Fruit fly (Drosophila melanogaster): Measurements from ENCODE around the gene Aos1.

Gene Aos1

dm6 chr3R:12402935-12403334, 30.7 kb downstream of the Aos1 start (continued):
- TF ChIP-seq insv (GFP tag; optimal IDR thresholded peaks at IDR 0.05) (peak; percentile 22 to 79), CG10274 (GFP tag; optimal IDR thresholded peaks at IDR 0.05) (peak; percentile 95), CG17912 (GFP tag; optimal IDR thresholded peaks at IDR 0.05) (peak; percentile 98), CG13287 (GFP tag; IDR thresholded peaks at IDR 0.05; ENCODE audit: partially characterized antibody) (peak; percentile 71; the same call in 1 of the 2 replicates), MESR4 (GFP tag; optimal IDR thresholded peaks at IDR 0.05) (peak; percentile 73), CG31388 (GFP tag; optimal IDR thresholded peaks at IDR 0.05) (peak; percentile 97), CG4617 (GFP tag; optimal IDR thresholded peaks at IDR 0.05; ENCODE audit: borderline replicate concordance) (peak; percentile 84), kay (GFP tag; optimal IDR thresholded peaks at IDR 0.05) (peak; percentile 89), MTF-1 (GFP tag; optimal IDR thresholded peaks at IDR 0.05; ENCODE audit: borderline replicate concordance) (peak; percentile 99), Sry-δ (GFP tag; optimal IDR thresholded peaks at IDR 0.05) (peak; percentile 66), Ravus (GFP tag; IDR thresholded peaks at IDR 0.05) (peak; percentile 86), Lhr (GFP tag; optimal IDR thresholded peaks at IDR 0.05) (peak; percentile 92), fd96Cb (tag; optimal IDR thresholded peaks at IDR 0.05) (peak; percentile 99), stwl (tag; optimal IDR thresholded peaks at IDR 0.05) (peak; percentile 99), Rx (GFP tag; IDR thresholded peaks at IDR 0.05) (peak; percentile 94), CG17186 (GFP tag; optimal IDR thresholded peaks at IDR 0.05) (peak; percentile 97), az2 (GFP tag; optimal IDR thresholded peaks at IDR 0.05) (peak; percentile 97), sim (GFP tag; IDR thresholded peaks at IDR 0.05) (peak; percentile 98), prd (optimal IDR thresholded peaks at IDR 0.05) (no peak), prd (GFP tag; IDR thresholded peaks at IDR 0.05) (peak; percentile 97), exex (tag; optimal IDR thresholded peaks at IDR 0.05) (peak; percentile 92), ap (GFP tag; IDR thresholded peaks at IDR 0.05) (peak; percentile 97), Sox100B (GFP tag; optimal IDR thresholded peaks at IDR 0.05) (peak; percentile 98), CG3407 (GFP tag; optimal IDR thresholded peaks at IDR 0.05) (peak; percentile 95), Abd-B (GFP tag; optimal IDR thresholded peaks at IDR 0.05) (peak; percentile 94), Rfx (GFP tag; IDR thresholded peaks at IDR 0.05) (peak; percentile 97), seq (GFP tag; IDR thresholded peaks at IDR 0.05) (peak; percentile 97), Blimp-1 (GFP tag; optimal IDR thresholded peaks at IDR 0.05) (peak; percentile 97), eve (GFP tag; optimal IDR thresholded peaks at IDR 0.05) (no peak), kni (GFP tag; optimal IDR thresholded peaks at IDR 0.05) (peak; percentile 99), CG4707 (GFP tag; optimal IDR thresholded peaks at IDR 0.05) (peak; percentile 94), CG1647 (GFP tag; optimal IDR thresholded peaks at IDR 0.05) (peak; percentile 98), CG5245 (GFP tag; optimal IDR thresholded peaks at IDR 0.05) (peak; percentile 94), D (optimal IDR thresholded peaks at IDR 0.05) (no peak), D (GFP tag; optimal IDR thresholded peaks at IDR 0.05) (peak; percentile 96), ro (GFP tag; IDR thresholded peaks at IDR 0.05) (peak; percentile 63), gcm2 (GFP tag; optimal IDR thresholded peaks at IDR 0.05) (peak; percentile 92), CG17612 (GFP tag; IDR thresholded peaks at IDR 0.05) (peak; percentile 79), Mes4 (GFP tag; optimal IDR thresholded peaks at IDR 0.05) (peak; percentile 93), nerfin-2 (GFP tag; IDR thresholded peaks at IDR 0.05; ENCODE audit: partially characterized antibody) (no peak), tio (GFP tag; optimal IDR thresholded peaks at IDR 0.05) (no peak), abd-A (tag; optimal IDR thresholded peaks at IDR 0.05) (no peak), rib (GFP tag; IDR thresholded peaks at IDR 0.05) (peak; percentile 86), gem (tag; optimal IDR thresholded peaks at IDR 0.05) (peak; percentile 99), CG34224 (GFP tag; IDR thresholded peaks at IDR 0.05; ENCODE audit: partially characterized antibody) (peak; percentile 55; the same call in 1 of the 3 replicates), CG6854 (GFP tag; optimal IDR thresholded peaks at IDR 0.05) (peak; percentile 98), CG4820 (GFP tag; optimal IDR thresholded peaks at IDR 0.05) (peak; percentile 100), Sox102F (GFP tag; optimal IDR thresholded peaks at IDR 0.05) (peak; percentile 98), CG6254 (GFP tag; optimal IDR thresholded peaks at IDR 0.05) (peak; percentile 98), CG15696 (tag; optimal IDR thresholded peaks at IDR 0.05) (peak; percentile 100), usp (GFP tag; optimal IDR thresholded peaks at IDR 0.05) (no peak)
